Worm (Caenorhabditis elegans) whole organism, young adult: ENCODE measurements around the gene Y57A10A.24.

Source experiments
- Y56A3A.18 ChIP-seq: fragments of 200-800 bp; sonication (Bioruptor generic); IDR thresholded peaks from 2 replicates; pipeline ENCODE4 v1.3.6; 2022; ENCODE audit warnings: missing genetic modification reagents, missing genetic modification characterization, missing compliant biosample characterization
- zfh-2 ChIP-seq: fragments of 200-800 bp; sonication (Bioruptor generic); conservative IDR thresholded peaks from 2 replicates; pipeline ENCODE4 v1.3.6; 2022; ENCODE audit warnings: missing genetic modification reagents, missing genetic modification characterization, missing compliant biosample characterization
- ztf-18 ChIP-seq: sonication (generic microtip); optimal IDR thresholded peaks from 2 replicates; lab custom pipeline; 2016; ENCODE audit warnings: missing genotype, mild to moderate bottlenecking, missing genetic modification characterization, missing compliant biosample characterization

DNA sequence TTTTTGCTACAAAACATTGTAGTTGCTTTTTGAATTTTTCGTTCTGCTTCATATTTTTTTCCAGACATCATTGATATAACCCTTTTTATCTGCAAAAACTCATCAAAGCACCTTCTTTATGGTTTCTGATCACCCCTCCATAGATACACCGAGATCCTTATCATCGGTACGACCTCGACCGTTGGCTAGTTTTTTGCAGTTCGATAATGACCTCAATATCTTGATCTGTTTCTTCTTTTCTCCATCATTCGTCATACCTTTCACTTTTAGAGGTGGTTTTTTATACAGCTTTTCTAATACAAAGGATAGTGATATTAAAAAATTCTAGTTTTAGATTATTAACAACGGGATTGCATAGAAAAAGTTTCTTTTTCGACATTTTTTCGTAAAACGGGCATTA, 3.3 kb upstream of the Y57A10A.24 start:
- TF ChIP-seq ztf-18 (no peak), zfh-2 (GFP tag; lab: Robert Waterston, UW) (no peak), Y56A3A.18 (GFP tag; lab: Robert Waterston, UW) (no peak)
